Worm (Caenorhabditis elegans): ENCODE data around the gene T21B10.3.

T21B10.3 gene

ce11 chrII:8926451-8926850 is 7.7 kb upstream of the T21B10.3 start, which contains the start of gene B0457.2:
Gene B0457.2 (minus strand): TSS chrII:8926551.
- TF ChIP-seq hlh-13 (GFP tag; optimal IDR thresholded peaks at IDR 0.05) (no peak), lin-11 (tag; optimal IDR thresholded peaks at IDR 0.05) (no peak), nhr-11 (tag; optimal IDR thresholded peaks at IDR 0.05) (no peak), fkh-6 (tag; optimal IDR thresholded peaks at IDR 0.05) (no peak)

- TF ChIP-seq unc-42 (tag; optimal IDR thresholded peaks at IDR 0.05) (peak; percentile 14), rnt-1 (tag; optimal IDR thresholded peaks at IDR 0.05) (peak; percentile 38), zip-5 (tag; optimal IDR thresholded peaks at IDR 0.05) (no peak), fkh-6 (tag; optimal IDR thresholded peaks at IDR 0.05) (peak; percentile 26), hlh-6 (tag; optimal IDR thresholded peaks at IDR 0.05) (no peak), ets-4 (tag; optimal IDR thresholded peaks at IDR 0.05) (peak; percentile 59), ceh-18 (tag; optimal IDR thresholded peaks at IDR 0.05) (peak; percentile 35), ceh-30 (tag; optimal IDR thresholded peaks at IDR 0.05) (no peak), ceh-34 (tag; optimal IDR thresholded peaks at IDR 0.05) (peak; percentile 20), dve-1 (tag; optimal IDR thresholded peaks at IDR 0.05) (no peak), tbx-2 (tag; optimal IDR thresholded peaks at IDR 0.05) (peak; percentile 63), ztf-16 (tag; optimal IDR thresholded peaks at IDR 0.05) (peak; percentile 2), ceh-31 (tag; optimal IDR thresholded peaks at IDR 0.05) (peak; percentile 86), lin-11 (tag; optimal IDR thresholded peaks at IDR 0.05) (no peak), hlh-15 (tag; optimal IDR thresholded peaks at IDR 0.05) (no peak), tbx-7 (tag; optimal IDR thresholded peaks at IDR 0.05) (peak; percentile 70), elt-2 (tag; optimal IDR thresholded peaks at IDR 0.05) (peak; percentile 17), C08G9.2 (tag; optimal IDR thresholded peaks at IDR 0.05) (peak; percentile 70), ceh-2 (tag; optimal IDR thresholded peaks at IDR 0.05) (peak; percentile 46)
Measured at ce11 chrII:8927253-8927791, 6.9 kb upstream of the T21B10.3 start, which contains the start of gene cct-2. Gene cct-2 (plus strand): TSS chrII:8927741.

- TF ChIP-seq ceh-19 (GFP tag; optimal IDR thresholded peaks at IDR 0.05): no peak
Measured at ce11 chrII:8929771-8930170, 4.4 kb upstream of the T21B10.3 start, which contains the start of gene mrpl-50. Gene mrpl-50 (plus strand): TSS chrII:8929841.

- no peak for TF ChIP-seq gmeb-2 (tag; optimal IDR thresholded peaks at IDR 0.05)
- no peak for TF ChIP-seq lim-6 (tag; optimal IDR thresholded peaks at IDR 0.05)
- TF ChIP-seq eyg-1 (tag; optimal IDR thresholded peaks at IDR 0.05): no peak
- no peak for TF ChIP-seq pha-2 (tag; optimal IDR thresholded peaks at IDR 0.05)
- no peak for TF ChIP-seq K02D7.2 (tag; optimal IDR thresholded peaks at IDR 0.05)
- no peak for TF ChIP-seq rnt-1 (tag; optimal IDR thresholded peaks at IDR 0.05)
- no peak for TF ChIP-seq ceh-45 (GFP tag; IDR thresholded peaks at IDR 0.05)
- TF ChIP-seq hlh-6 (tag; optimal IDR thresholded peaks at IDR 0.05): no peak
- no peak for TF ChIP-seq pax-1 (tag; optimal IDR thresholded peaks at IDR 0.05)
- no peak for TF ChIP-seq elt-4 (tag; optimal IDR thresholded peaks at IDR 0.05)
Measured at ce11 chrII:8930763-8931162, 3.4 kb upstream of the T21B10.3 start, which contains the start of gene enol-1. Gene enol-1 (plus strand): TSS chrII:8930997.

ce11 chrII:8931405-8932149 is 2.6 kb upstream of the T21B10.3 start:
- peak; percentile 11 for TF ChIP-seq ceh-18 (tag; optimal IDR thresholded peaks at IDR 0.05)
- TF ChIP-seq madf-2 (tag; optimal IDR thresholded peaks at IDR 0.05): no peak
- no peak for TF ChIP-seq nfya-1 (tag; optimal IDR thresholded peaks at IDR 0.05)
- no peak for TF ChIP-seq ceh-22 (tag; optimal IDR thresholded peaks at IDR 0.05)
- peak; percentile 29 for TF ChIP-seq unc-42 (tag; optimal IDR thresholded peaks at IDR 0.05)
- TF ChIP-seq sdc-2 (tag; optimal IDR thresholded peaks at IDR 0.05): peak; percentile 9

Measured in whole organism, late embryonic.